Worm (Caenorhabditis elegans): ENCODE measurements around the gene F43G6.17.

The F43G6.17 gene

DNA sequence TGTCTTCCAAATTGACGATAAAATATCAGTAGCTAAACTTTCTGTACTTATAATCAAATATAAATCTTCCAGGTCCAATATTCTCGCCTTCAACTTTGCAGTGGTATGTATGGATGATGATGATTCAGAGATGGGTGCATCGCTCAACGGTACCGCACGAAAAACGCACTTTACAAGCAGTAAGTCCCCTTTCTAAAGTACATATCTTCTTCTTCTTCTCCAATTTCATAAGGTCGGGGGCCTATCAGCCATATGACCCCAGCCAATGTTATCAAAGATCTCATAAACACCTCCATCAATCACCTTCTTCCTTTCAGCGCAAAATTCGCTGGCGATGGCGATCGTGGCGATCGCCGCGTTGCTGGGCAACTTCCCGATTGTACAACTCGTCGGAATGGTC lies 40.9 kb downstream of the F43G6.17 start:
- no peak for TF ChIP-seq F13H6.1 (tag; optimal IDR thresholded peaks at IDR 0.05)
- TF ChIP-seq ets-4 (tag; optimal IDR thresholded peaks at IDR 0.05) = no peak
- no peak for TF ChIP-seq nfya-1 (tag; optimal IDR thresholded peaks at IDR 0.05)
- no peak for TF ChIP-seq pat-9 (tag; optimal IDR thresholded peaks at IDR 0.05)
- TF ChIP-seq T23F11.4 (GFP tag; optimal IDR thresholded peaks at IDR 0.05) = no peak
- TF ChIP-seq unc-55 (GFP tag; optimal IDR thresholded peaks at IDR 0.05) = no peak
- TF ChIP-seq fkh-10 (GFP tag; optimal IDR thresholded peaks at IDR 0.05) = no peak
- no peak for TF ChIP-seq ceh-18 (tag; optimal IDR thresholded peaks at IDR 0.05)
- TF ChIP-seq pros-1 (tag; optimal IDR thresholded peaks at IDR 0.05) = no peak
- TF ChIP-seq ceh-22 (tag; optimal IDR thresholded peaks at IDR 0.05) = no peak
- TF ChIP-seq tbx-7 (tag; optimal IDR thresholded peaks at IDR 0.05) = no peak
- TF ChIP-seq unc-3 (GFP tag; conservative IDR thresholded peaks at IDR 0.05) = no peak
- no peak for TF ChIP-seq unc-3 (tag; optimal IDR thresholded peaks at IDR 0.05)
- TF ChIP-seq Y22D7AL.16 (tag; optimal IDR thresholded peaks at IDR 0.05) = no peak
- TF ChIP-seq dmd-4 (tag; optimal IDR thresholded peaks at IDR 0.05; ENCODE audit: borderline replicate concordance) = no peak

DNA sequence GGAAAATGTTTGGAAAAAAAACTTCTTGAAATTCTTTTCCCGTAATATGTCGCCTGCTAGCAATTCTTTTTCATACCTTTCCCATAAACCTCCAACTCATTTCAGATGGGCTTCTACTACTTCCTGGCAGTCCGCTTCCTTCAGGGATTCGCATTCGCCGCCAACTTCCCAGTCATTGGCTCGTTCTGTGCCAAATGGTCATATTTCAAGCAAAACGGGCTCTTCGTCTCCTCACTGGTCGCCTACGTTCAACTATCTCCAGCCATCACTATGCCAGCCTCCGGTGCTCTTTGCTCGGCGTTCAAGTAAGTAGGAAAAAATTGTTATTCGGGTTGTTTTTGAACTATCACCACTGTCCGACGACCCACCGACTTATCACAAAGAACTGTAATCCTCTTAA lies 41.5 kb downstream of the F43G6.17 start:
- no peak for TF ChIP-seq K02D7.2 (tag; optimal IDR thresholded peaks at IDR 0.05)

DNA sequence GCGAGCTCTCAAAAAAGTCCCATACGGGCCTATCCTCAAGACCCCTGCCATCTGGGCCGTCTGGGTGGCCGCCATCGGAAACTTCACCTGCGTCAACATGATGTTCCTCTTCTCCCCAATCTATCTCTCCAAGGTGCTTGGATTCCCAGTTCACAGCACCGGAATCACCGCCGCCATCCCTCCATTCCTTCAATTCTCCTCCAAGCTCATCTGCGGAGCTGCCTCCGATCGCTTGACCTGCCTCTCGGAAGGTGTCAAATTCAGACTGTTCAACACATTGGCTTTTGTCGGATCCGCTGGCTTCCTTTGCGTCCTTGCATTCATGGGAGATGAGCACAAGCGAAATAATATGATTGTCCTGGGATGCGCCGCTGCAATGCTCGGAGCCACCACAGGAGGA lies 42.4 kb downstream of the F43G6.17 start:
- no peak for TF ChIP-seq ceh-30 (tag; optimal IDR thresholded peaks at IDR 0.05)
- TF ChIP-seq sdc-2 (tag; optimal IDR thresholded peaks at IDR 0.05) = peak; percentile 7
- TF ChIP-seq T23F11.4 (GFP tag; optimal IDR thresholded peaks at IDR 0.05) = no peak

DNA sequence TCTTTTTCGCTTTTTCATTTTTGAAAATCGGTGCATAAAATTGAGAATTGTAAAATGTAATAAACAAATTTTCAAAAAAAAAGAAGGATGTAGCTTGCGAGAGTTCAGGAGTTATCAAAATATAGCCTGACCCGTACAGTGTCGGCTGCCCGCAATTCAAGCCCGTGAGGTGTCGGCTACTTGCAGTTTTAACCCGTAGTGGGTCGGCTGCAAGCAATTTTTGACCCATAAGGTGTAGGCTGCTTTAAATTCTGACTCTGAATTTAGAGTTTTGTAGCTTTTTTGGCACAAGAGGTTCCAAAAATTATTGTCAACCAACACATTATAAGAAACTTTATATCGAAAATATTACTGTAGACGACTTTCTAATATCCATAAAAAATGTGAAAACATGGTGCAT lies 43.4 kb downstream of the F43G6.17 start:
- TF ChIP-seq nhr-232 (tag; optimal IDR thresholded peaks at IDR 0.05) (no peak), syd-9 (tag; optimal IDR thresholded peaks at IDR 0.05) (no peak), ceh-30 (tag; optimal IDR thresholded peaks at IDR 0.05) (no peak), unc-55 (GFP tag; optimal IDR thresholded peaks at IDR 0.05) (no peak), mec-3 (tag; optimal IDR thresholded peaks at IDR 0.05; ENCODE audit: borderline replicate concordance) (no peak), lin-11 (tag; optimal IDR thresholded peaks at IDR 0.05) (no peak), pha-2 (tag; optimal IDR thresholded peaks at IDR 0.05) (no peak), K02D7.2 (tag; optimal IDR thresholded peaks at IDR 0.05) (no peak), pqm-1 (tag; optimal IDR thresholded peaks at IDR 0.05) (no peak), ceh-14 (tag; optimal IDR thresholded peaks at IDR 0.05) (no peak), pha-4 (tag; optimal IDR thresholded peaks at IDR 0.05) (no peak), hlh-13 (GFP tag; optimal IDR thresholded peaks at IDR 0.05) (no peak), sdc-2 (tag; optimal IDR thresholded peaks at IDR 0.05) (no peak), ceh-22 (tag; optimal IDR thresholded peaks at IDR 0.05) (no peak), ttx-3 (tag; optimal IDR thresholded peaks at IDR 0.05) (no peak)

DNA sequence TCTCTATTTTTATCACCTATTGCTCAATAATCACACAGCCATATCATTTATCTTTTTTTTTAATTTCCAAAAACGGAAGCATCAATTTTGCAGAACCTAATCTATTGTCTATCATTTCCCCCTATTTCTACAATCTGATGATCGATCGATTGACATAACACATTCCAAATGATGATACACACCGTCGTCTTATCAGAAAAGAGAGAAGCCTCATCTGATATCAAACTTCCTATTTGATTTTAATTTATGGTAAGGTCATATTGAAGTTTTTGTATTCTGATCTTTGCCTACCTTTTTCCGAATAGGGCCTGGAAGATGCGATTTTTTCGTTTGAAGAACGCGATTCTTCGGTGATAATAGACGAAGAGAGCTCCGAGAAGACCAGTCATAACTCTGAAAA lies 47.0 kb downstream of the F43G6.17 start:
- TF ChIP-seq syd-9 (tag; optimal IDR thresholded peaks at IDR 0.05) (no peak), mec-3 (tag; optimal IDR thresholded peaks at IDR 0.05; ENCODE audit: borderline replicate concordance) (no peak), lim-6 (tag; optimal IDR thresholded peaks at IDR 0.05) (no peak), pax-1 (tag; optimal IDR thresholded peaks at IDR 0.05) (no peak), tbx-7 (tag; optimal IDR thresholded peaks at IDR 0.05) (no peak), sdc-2 (tag; optimal IDR thresholded peaks at IDR 0.05) (no peak)

DNA sequence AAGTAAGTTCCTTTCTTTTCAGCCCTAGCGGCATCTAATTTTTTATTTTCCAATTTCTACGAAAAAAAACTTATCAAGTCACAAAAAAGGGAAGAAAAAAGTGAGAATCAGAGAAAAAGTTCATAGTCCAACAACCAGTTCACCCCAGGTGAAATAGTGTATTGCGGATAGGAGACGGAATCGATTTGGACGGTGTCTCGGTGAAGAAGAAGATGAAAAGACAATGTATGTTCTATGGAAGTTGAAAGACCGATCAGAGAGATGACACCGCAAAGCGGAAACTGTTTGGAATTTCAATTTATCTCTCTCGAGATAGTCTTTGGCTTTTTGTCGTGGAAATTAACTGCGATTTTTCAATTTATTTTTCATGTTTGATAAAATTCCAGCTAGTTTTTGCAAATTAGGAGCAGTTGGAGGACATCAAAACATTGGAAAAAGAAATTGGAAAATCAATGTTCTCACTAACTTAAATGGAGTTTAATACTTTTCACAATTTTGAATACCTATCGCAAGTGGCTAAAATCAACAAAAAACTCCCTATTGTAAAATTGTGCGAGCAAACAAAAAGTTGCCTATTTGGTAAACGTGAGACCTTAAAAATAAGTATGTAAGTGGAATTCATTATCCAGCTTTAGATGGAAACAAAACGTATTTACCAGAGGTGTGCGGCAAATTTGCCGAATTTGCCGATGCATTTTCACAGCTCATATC lies 49.8 kb downstream of the F43G6.17 start:
- no peak for TF ChIP-seq ceh-30 (tag; optimal IDR thresholded peaks at IDR 0.05)
- TF ChIP-seq dve-1 (tag; optimal IDR thresholded peaks at IDR 0.05) = no peak
- TF ChIP-seq eyg-1 (tag; optimal IDR thresholded peaks at IDR 0.05) = no peak
- no peak for TF ChIP-seq nhr-11 (tag; optimal IDR thresholded peaks at IDR 0.05)
- TF ChIP-seq syd-9 (tag; optimal IDR thresholded peaks at IDR 0.05) = no peak
- no peak for TF ChIP-seq ama-1 (optimal IDR thresholded peaks at IDR 0.05)
- TF ChIP-seq ceh-48 (tag; optimal IDR thresholded peaks at IDR 0.05) = no peak
- TF ChIP-seq pat-9 (tag; optimal IDR thresholded peaks at IDR 0.05) = no peak
- no peak for TF ChIP-seq rnt-1 (tag; optimal IDR thresholded peaks at IDR 0.05)
- no peak for TF ChIP-seq madf-2 (tag; optimal IDR thresholded peaks at IDR 0.05)
- no peak for TF ChIP-seq pha-4 (tag; optimal IDR thresholded peaks at IDR 0.05)
- TF ChIP-seq fkh-10 (GFP tag; optimal IDR thresholded peaks at IDR 0.05) = no peak
- TF ChIP-seq pqm-1 (tag; optimal IDR thresholded peaks at IDR 0.05) = no peak
- no peak for TF ChIP-seq che-1 (tag; optimal IDR thresholded peaks at IDR 0.05)
- no peak for TF ChIP-seq ceh-24 (tag; optimal IDR thresholded peaks at IDR 0.05)
- no peak for TF ChIP-seq hlh-8 (tag; optimal IDR thresholded peaks at IDR 0.05)
- TF ChIP-seq fax-1 (tag; optimal IDR thresholded peaks at IDR 0.05) = no peak
- no peak for TF ChIP-seq C08G9.2 (tag; optimal IDR thresholded peaks at IDR 0.05)

Data from whole organism, late embryonic.